Fruit fly (Drosophila melanogaster) whole organism, wandering third instar larva: Measurements from ENCODE around the gene sif.

Experiments
- Myc ChIP-seq: fragments of >200 bp; optimal IDR thresholded peaks from 2 replicates; lab custom pipeline; 2017
- foxo ChIP-seq, 2 experiments: fragments of 200-800 bp; sonication (Bioruptor generic); optimal IDR thresholded peaks; 2 replicates in 1 of 2; 3 replicates in 1 of 2; lab custom pipeline; 2016 to 2017; ENCODE audit warnings: missing biosample characterization in 2 of 2, missing genetic modification characterization in 2 of 2
- sv ChIP-seq: fragments of 200-800 bp; sonication (Bioruptor generic); optimal IDR thresholded peaks from 3 replicates; lab custom pipeline; 2016; ENCODE audit warnings: missing biosample characterization, missing genetic modification characterization
- usp ChIP-seq: fragments of >200 bp; optimal IDR thresholded peaks from 2 replicates; lab custom pipeline; 2017; ENCODE audit warnings: missing biosample characterization, missing genetic modification characterization

DNA sequence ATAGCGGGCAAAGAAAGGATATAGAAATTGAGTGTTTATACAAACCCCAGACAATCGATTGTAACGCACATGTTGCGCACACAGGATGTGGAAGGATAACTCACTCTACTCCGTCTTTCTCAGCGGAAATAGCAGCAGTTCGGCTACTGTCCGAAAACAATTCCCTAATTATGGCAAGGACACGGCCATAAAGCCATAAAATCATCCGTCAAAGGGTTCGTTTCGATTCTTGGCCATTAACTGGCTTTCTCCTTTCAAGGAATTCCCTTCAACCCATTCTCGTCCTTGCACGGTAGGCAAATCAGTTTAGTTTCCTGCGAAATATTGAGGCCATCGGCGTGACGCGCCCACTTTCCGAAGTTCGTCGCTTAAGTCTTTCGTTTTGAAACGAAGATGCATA lies 36.2 kb upstream of the sif start:
- TF ChIP-seq Myc (lab: Kevin White, UChicago) = no peak
- no peak for TF ChIP-seq usp
- no peak for TF ChIP-seq foxo (GFP tag; optimal IDR thresholded peaks at IDR 0.05; lab: Kevin White, UChicago)
- no peak for TF ChIP-seq sv (GFP tag; lab: Kevin White, UChicago)
